Fruit fly (Drosophila melanogaster): ENCODE results near the gene fax.

Gene fax

dm6 chr3L:16408609-16409439 is 2.8 kb downstream of the fax start (continued):
- no peak for TF ChIP-seq TFAM (GFP tag; optimal IDR thresholded peaks at IDR 0.05)
- TF ChIP-seq PHDP (tag; optimal IDR thresholded peaks at IDR 0.05), result no peak
- TF ChIP-seq CG10654 (GFP tag; optimal IDR thresholded peaks at IDR 0.05), result peak; percentile 24
- TF ChIP-seq jigr1 (GFP tag; IDR thresholded peaks at IDR 0.05), result no peak
- no peak for TF ChIP-seq maf-S (GFP tag; optimal IDR thresholded peaks at IDR 0.05)
- TF ChIP-seq Hmr (GFP tag; optimal IDR thresholded peaks at IDR 0.05), result no peak
- TF ChIP-seq lilli (GFP tag; optimal IDR thresholded peaks at IDR 0.05), result no peak
- TF ChIP-seq zen2 (GFP tag; IDR thresholded peaks at IDR 0.05; ENCODE audit: partially characterized antibody), result no peak
- TF ChIP-seq CG4328 (GFP tag; optimal IDR thresholded peaks at IDR 0.05), result peak; percentile 56
- TF ChIP-seq CG17568 (GFP tag; optimal IDR thresholded peaks at IDR 0.05), result peak; percentile 72
- peak; percentile 59 for TF ChIP-seq CG8089 (GFP tag; optimal IDR thresholded peaks at IDR 0.05)
- TF ChIP-seq CG9609 (GFP tag; optimal IDR thresholded peaks at IDR 0.05), result no peak
- TF ChIP-seq HmgD (GFP tag; optimal IDR thresholded peaks at IDR 0.05), result no peak
- no peak for TF ChIP-seq CG7357 (GFP tag; IDR thresholded peaks at IDR 0.05)
- no peak for TF ChIP-seq fu2 (GFP tag; optimal IDR thresholded peaks at IDR 0.05)
- peak; percentile 70 for TF ChIP-seq CG6813 (GFP tag; optimal IDR thresholded peaks at IDR 0.05)
- peak; percentile 70; the same call in 1 of the 2 replicates for TF ChIP-seq CG10959 (GFP tag; IDR thresholded peaks at IDR 0.05)
- TF ChIP-seq br (optimal IDR thresholded peaks at IDR 0.05), result no peak
- no peak for TF ChIP-seq fd3F (GFP tag; optimal IDR thresholded peaks at IDR 0.05)
- no peak for TF ChIP-seq Atf-2 (GFP tag; optimal IDR thresholded peaks at IDR 0.05)
- peak; percentile 41 for TF ChIP-seq CTCF (GFP tag; optimal IDR thresholded peaks at IDR 0.05)
- no peak for TF ChIP-seq ato (GFP tag; IDR thresholded peaks at IDR 0.05; ENCODE audit: partially characterized antibody)
- TF ChIP-seq pfk (GFP tag; optimal IDR thresholded peaks at IDR 0.05), result peak; percentile 48
- no peak for TF ChIP-seq eyg (GFP tag; optimal IDR thresholded peaks at IDR 0.05)
- no peak for TF ChIP-seq scrt (GFP tag; optimal IDR thresholded peaks at IDR 0.05)
- no peak for TF ChIP-seq CG14050 (GFP tag; IDR thresholded peaks at IDR 0.05)
- no peak for TF ChIP-seq CG6683 (GFP tag; optimal IDR thresholded peaks at IDR 0.05)
- TF ChIP-seq Hsf (GFP tag; optimal IDR thresholded peaks at IDR 0.05), result no peak
- TF ChIP-seq rib (GFP tag; IDR thresholded peaks at IDR 0.05), result 0 out of 2 replicates have a peak, but pooled peaks have one; percentile 10
- no peak for TF ChIP-seq ERR (GFP tag; optimal IDR thresholded peaks at IDR 0.05)
- TF ChIP-seq Mes4 (GFP tag; optimal IDR thresholded peaks at IDR 0.05), result peak; percentile 46
- peak; percentile 32 for TF ChIP-seq CG5245 (GFP tag; optimal IDR thresholded peaks at IDR 0.05)
- peak; percentile 2 for TF ChIP-seq CG11504 (tag; optimal IDR thresholded peaks at IDR 0.05)
- no peak for TF ChIP-seq NFAT (GFP tag; IDR thresholded peaks at IDR 0.05)
- TF ChIP-seq Ets65A (GFP tag), result no peak
- TF ChIP-seq CG15269 (tag; optimal IDR thresholded peaks at IDR 0.05), result no peak
- no peak for TF ChIP-seq GATAe (GFP tag; conservative IDR thresholded peaks at IDR 0.05)
- no peak for TF ChIP-seq fru (optimal IDR thresholded peaks at IDR 0.05)
- peak; percentile 31 for TF ChIP-seq CG13123 (GFP tag; optimal IDR thresholded peaks at IDR 0.05)
- no peak for TF ChIP-seq Fer3 (tag; optimal IDR thresholded peaks at IDR 0.05)
- no peak for TF ChIP-seq CG13624 (GFP tag; optimal IDR thresholded peaks at IDR 0.05)
- TF ChIP-seq zfh2 (GFP tag; optimal IDR thresholded peaks at IDR 0.05), result no peak
- TF ChIP-seq ham (GFP tag; IDR thresholded peaks at IDR 0.05), result no peak
- no peak for TF ChIP-seq CG31388 (GFP tag; optimal IDR thresholded peaks at IDR 0.05)
- TF ChIP-seq CG12391 (tag; optimal IDR thresholded peaks at IDR 0.05), result peak; percentile 39
- TF ChIP-seq CG12219 (GFP tag; optimal IDR thresholded peaks at IDR 0.05), result peak; percentile 41
- no peak for TF ChIP-seq CG3838 (GFP tag; optimal IDR thresholded peaks at IDR 0.05)
- TF ChIP-seq cad (GFP tag; optimal IDR thresholded peaks at IDR 0.05), result no peak
- peak; percentile 14 for TF ChIP-seq CG8359 (GFP tag; optimal IDR thresholded peaks at IDR 0.05; ENCODE audit: borderline replicate concordance)
- TF ChIP-seq hth (optimal IDR thresholded peaks at IDR 0.05), result no peak
- no peak for TF ChIP-seq CG17186 (GFP tag; optimal IDR thresholded peaks at IDR 0.05)
- no peak for TF ChIP-seq CG17612 (GFP tag; IDR thresholded peaks at IDR 0.05)

Data from whole organism, embryonic.